Worm (Caenorhabditis elegans) whole organism, young adult: Measurements from ENCODE around the gene Y41C4A.6.

Source experiments
- B0019.2 ChIP-seq: fragments of 200-800 bp; sonication (Bioruptor generic); conservative IDR thresholded peaks from 2 replicates; pipeline ENCODE4 v1.3.6; 2022; ENCODE audit warnings: missing genetic modification reagents, missing genetic modification characterization, missing compliant biosample characterization
- C17E4.6 ChIP-seq: fragments of 200-800 bp; sonication (Bioruptor generic); IDR thresholded peaks from 2 replicates; pipeline ENCODE4 v1.3.6; 2022; ENCODE audit warnings: missing genetic modification reagents, missing genetic modification characterization, missing compliant biosample characterization
- ZK185.1 ChIP-seq: sonication (generic microtip); optimal IDR thresholded peaks from 2 replicates; lab custom pipeline; 2016; ENCODE audit warnings: mild to moderate bottlenecking, missing genetic modification characterization, missing compliant biosample characterization; ENCODE audit not compliant: poor library complexity, severe bottlenecking
- egl-18 ChIP-seq: fragments of 200-800 bp; sonication (Bioruptor generic); IDR thresholded peaks from 2 replicates; pipeline ENCODE4 v1.3.6; 2022; ENCODE audit warnings: missing genetic modification reagents, missing genetic modification characterization, missing compliant biosample characterization
- egrh-3 ChIP-seq: fragments of 200-800 bp; sonication (Bioruptor generic); IDR thresholded peaks from 2 replicates; pipeline ENCODE4 v1.3.6; 2022; ENCODE audit warnings: missing genetic modification reagents, missing genetic modification characterization, missing compliant biosample characterization
- hlh-26 ChIP-seq: fragments of 200-800 bp; sonication (Bioruptor generic); conservative IDR thresholded peaks from 2 replicates; pipeline ENCODE4 v1.3.6; 2022; ENCODE audit warnings: missing genetic modification reagents, missing genetic modification characterization, missing compliant biosample characterization
- lin-35 ChIP-seq, 3 experiments: fragments of 150-350 bp in 2 of 3; sonication (generic microtip) in 1 of 3; optimal IDR thresholded peaks; 2 replicates each; lab custom pipeline; 2014 to 2018; ENCODE audit warnings: missing biosample characterization in 3 of 3, missing genetic modification characterization in 3 of 3, missing genetic modification reagents in 3 of 3
- rpc-1 ChIP-seq, 2 experiments: fragments of 150-350 bp in 1 of 2; sonication (generic microtip) in 1 of 2; optimal IDR thresholded peaks; 2 replicates each; lab custom pipeline; 2014 to 2018; ENCODE audit warnings: missing biosample characterization in 1 of 2, missing genetic modification characterization in 1 of 2, missing genetic modification reagents in 1 of 2, missing genotype in 1 of 2
- snpc-3.4 ChIP-seq: sonication (generic microtip); optimal IDR thresholded peaks from 2 replicates; lab custom pipeline; 2017; ENCODE audit warnings: missing genetic modification characterization, mild to moderate bottlenecking, missing compliant biosample characterization, antibody characterized with exemption, moderate library complexity, missing genotype, missing genetic modification reagents
- snpc-4 ChIP-seq, 5 experiments: fragments of 150-350 bp in 1 of 5; sonication (generic microtip) in 4 of 5; optimal IDR thresholded peaks; 2 replicates each; lab custom pipeline; 2014 to 2018; ENCODE audit warnings: missing genetic modification characterization in 5 of 5, missing biosample characterization in 3 of 5, antibody characterized with exemption in 2 of 5, mild to moderate bottlenecking in 2 of 5, missing compliant biosample characterization in 2 of 5, missing genotype in 2 of 5, moderate library complexity in 2 of 5, missing genetic modification reagents in 1 of 5
- somi-1 ChIP-seq: fragments of 200-800 bp; sonication (Bioruptor generic); optimal IDR thresholded peaks from 2 replicates; lab custom pipeline; 2018; ENCODE audit warnings: mild to moderate bottlenecking, missing genetic modification characterization, missing compliant biosample characterization
- unc-62 ChIP-seq: fragments of 150-350 bp; optimal IDR thresholded peaks from 2 replicates; lab custom pipeline; 2014; ENCODE audit warnings: missing biosample characterization, missing genetic modification reagents, missing genetic modification characterization
- ztf-25 ChIP-seq: fragments of 200-800 bp; sonication (Bioruptor generic); IDR thresholded peaks from 2 replicates; pipeline ENCODE4 v1.3.6; 2022; ENCODE audit warnings: missing genetic modification reagents, missing genetic modification characterization, missing compliant biosample characterization

DNA sequence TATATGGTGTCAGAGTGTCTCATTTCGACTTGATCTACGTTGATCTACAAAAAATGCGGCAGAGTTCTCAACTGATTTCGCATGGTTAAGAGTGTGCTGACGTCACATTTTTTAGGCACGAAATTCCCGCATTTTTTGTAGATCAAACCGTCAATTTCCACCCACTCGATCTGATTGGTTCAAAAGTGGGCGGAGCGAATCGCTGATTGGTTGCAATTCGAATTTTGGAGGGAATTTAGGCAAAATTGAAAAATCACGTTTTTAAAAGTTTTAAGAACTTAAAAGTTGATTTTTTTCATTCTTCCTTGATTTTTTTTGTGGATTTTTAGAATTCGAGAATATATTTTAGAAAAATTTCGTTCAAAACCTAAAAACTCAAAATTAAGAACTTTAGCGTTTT is 40.0 kb upstream of the Y41C4A.6 start:
- TF ChIP-seq hlh-26 (GFP tag; lab: Robert Waterston, UW): no peak
- TF ChIP-seq snpc-3.4 (tag; lab: Kevin White, UChicago): no peak
- no peak for TF ChIP-seq egl-18 (GFP tag; lab: Robert Waterston, UW)
- no peak for TF ChIP-seq unc-62 (GFP tag; lab: Kevin White, UChicago)
- TF ChIP-seq somi-1: no peak
- no peak for TF ChIP-seq snpc-4 (GFP tag; optimal IDR thresholded peaks at IDR 0.05; lab: Kevin White, UChicago)
- no peak for TF ChIP-seq snpc-4 (tag; optimal IDR thresholded peaks at IDR 0.05; lab: Kevin White, UChicago)
- TF ChIP-seq ZK185.1 (tag; lab: Kevin White, UChicago): no peak
- TF ChIP-seq rpc-1 (optimal IDR thresholded peaks at IDR 0.05; lab: Kevin White, UChicago): no peak
- no peak for TF ChIP-seq rpc-1 (tag; optimal IDR thresholded peaks at IDR 0.05; lab: Kevin White, UChicago)
- no peak for TF ChIP-seq C17E4.6
- TF ChIP-seq B0019.2: no peak
- no peak for TF ChIP-seq egrh-3 (GFP tag; lab: Robert Waterston, UW)
- TF ChIP-seq ztf-25 (GFP tag; lab: Robert Waterston, UW): no peak
- no peak for TF ChIP-seq lin-35 (GFP tag; optimal IDR thresholded peaks at IDR 0.05; lab: Kevin White, UChicago)
